Worm (Caenorhabditis elegans): ENCODE results near the gene F58G1.8.
A peak's percentile ranks its signal among the peaks of the same experiment; 100 is the strongest.

F58G1.8 gene

ce11 chrII:12880406-12880805 is 45.0 kb downstream of the F58G1.8 start, which contains the start of gene F35C5.1 (continued):
- TF ChIP-seq C06A6.2 (GFP tag; conservative IDR thresholded peaks at IDR 0.05) (no peak), D2030.7 (GFP tag; IDR thresholded peaks at IDR 0.05) (peak; percentile 78), dpl-1 (GFP tag; optimal IDR thresholded peaks at IDR 0.05) (peak; percentile 76), pbrm-1 (GFP tag; IDR thresholded peaks at IDR 0.05) (0 out of 2 replicates have a peak, but pooled peaks have one; percentile 15), Y79H2A.3 (GFP tag; conservative IDR thresholded peaks at IDR 0.05) (no peak), mcd-1 (GFP tag; IDR thresholded peaks at IDR 0.05) (peak; percentile 43; the same call in 1 of the 2 replicates), ZK185.1 (tag; optimal IDR thresholded peaks at IDR 0.05; ENCODE audit: poor library complexity, severe bottlenecking) (no peak), nhr-27 (tag; optimal IDR thresholded peaks at IDR 0.05) (no peak)

ce11 chrII:12879758-12880157 is 45.7 kb downstream of the F58G1.8 start:
- TF ChIP-seq egrh-3 (GFP tag; IDR thresholded peaks at IDR 0.05) (peak; percentile 24; the same call in 1 of the 2 replicates), chd-7 (tag; optimal IDR thresholded peaks at IDR 0.05) (no peak), nhr-80 (tag; optimal IDR thresholded peaks at IDR 0.05) (peak; percentile 49), tbp1 (GFP tag; optimal IDR thresholded peaks at IDR 0.05) (peak; percentile 36)

ce11 chrII:12878697-12879096 is 46.8 kb downstream of the F58G1.8 start:
- peak; percentile 94 for TF ChIP-seq nhr-80 (tag; optimal IDR thresholded peaks at IDR 0.05)
- TF ChIP-seq hlh-12 (tag; optimal IDR thresholded peaks at IDR 0.05): no peak
- TF ChIP-seq nfya-2 (GFP tag; IDR thresholded peaks at IDR 0.05): no peak
- no peak for TF ChIP-seq mel-28 (tag; optimal IDR thresholded peaks at IDR 0.05; ENCODE audit: borderline replicate concordance)
- peak in 1 of 2 experiments; percentile 53 for TF ChIP-seq let-607 (tag; optimal IDR thresholded peaks at IDR 0.05)
- TF ChIP-seq snpc-1.1 (tag; optimal IDR thresholded peaks at IDR 0.05; ENCODE audit: insufficient read depth): no peak
- TF ChIP-seq Y95B8A.8 (GFP tag; IDR thresholded peaks at IDR 0.05): 0 out of 2 replicates have a peak, but pooled peaks have one; percentile 59
- no peak for TF ChIP-seq ZK185.1 (tag; optimal IDR thresholded peaks at IDR 0.05; ENCODE audit: poor library complexity, severe bottlenecking)
- TF ChIP-seq ztf-3 (GFP tag; optimal IDR thresholded peaks at IDR 0.05): no peak
- TF ChIP-seq unc-62 (GFP tag; optimal IDR thresholded peaks at IDR 0.05): no peak
- no peak for TF ChIP-seq lin-26 (GFP tag; IDR thresholded peaks at IDR 0.05)
- TF ChIP-seq F57A8.1 (GFP tag; optimal IDR thresholded peaks at IDR 0.05): no peak
- no peak for TF ChIP-seq snpc-3.4 (tag; optimal IDR thresholded peaks at IDR 0.05)
- TF ChIP-seq gei-17 (GFP tag; optimal IDR thresholded peaks at IDR 0.05): no peak
- no peak for TF ChIP-seq pha-4 (tag; optimal IDR thresholded peaks at IDR 0.05)
- TF ChIP-seq C17E4.6 (GFP tag; IDR thresholded peaks at IDR 0.05): no peak
- TF ChIP-seq sea-2 (GFP tag; IDR thresholded peaks at IDR 0.05): no peak
- no peak for TF ChIP-seq lsy-27 (tag; optimal IDR thresholded peaks at IDR 0.05; ENCODE audit: borderline replicate concordance, insufficient read depth)
- no peak for TF ChIP-seq lin-35 (GFP tag; optimal IDR thresholded peaks at IDR 0.05)
- TF ChIP-seq F57C9.4 (tag; optimal IDR thresholded peaks at IDR 0.05): no peak
- TF ChIP-seq Y53F4B.3 (GFP tag; IDR thresholded peaks at IDR 0.05): no peak
- peak; percentile 77; the same call in 1 of the 2 replicates for TF ChIP-seq B0336.3 (GFP tag; IDR thresholded peaks at IDR 0.05)
- no peak for TF ChIP-seq akir-1 (GFP tag; optimal IDR thresholded peaks at IDR 0.05)
- no peak for TF ChIP-seq efl-1 (GFP tag; optimal IDR thresholded peaks at IDR 0.05)
- TF ChIP-seq nhr-179 (tag; optimal IDR thresholded peaks at IDR 0.05): no peak
- no peak for TF ChIP-seq ekl-4 (GFP tag; IDR thresholded peaks at IDR 0.05)
- no peak for TF ChIP-seq dpl-1 (GFP tag; optimal IDR thresholded peaks at IDR 0.05)
- TF ChIP-seq egrh-3 (GFP tag; IDR thresholded peaks at IDR 0.05): peak; percentile 40; the same call in 1 of the 2 replicates
- peak; percentile 57 for TF ChIP-seq attf-5 (GFP tag; optimal IDR thresholded peaks at IDR 0.05)
- no peak for TF ChIP-seq F22D6.2 (tag; optimal IDR thresholded peaks at IDR 0.05)
- peak; percentile 75; the same call in 1 of the 2 replicates for TF ChIP-seq hmg-1.2 (GFP tag; IDR thresholded peaks at IDR 0.05)
- TF ChIP-seq egl-44 (GFP tag; IDR thresholded peaks at IDR 0.05): no peak
- no peak for TF ChIP-seq F33H1.4 (GFP tag; IDR thresholded peaks at IDR 0.05)
- TF ChIP-seq ztf-28 (GFP tag; IDR thresholded peaks at IDR 0.05): no peak
- peak; percentile 45 for TF ChIP-seq atf-7 (tag; optimal IDR thresholded peaks at IDR 0.05)
- TF ChIP-seq ccch-3 (GFP tag; optimal IDR thresholded peaks at IDR 0.05): no peak
- peak; percentile 23 for TF ChIP-seq ztf-26 (tag; optimal IDR thresholded peaks at IDR 0.05)

All from whole organism, young adult.